Worm (Caenorhabditis elegans) whole organism, L3 larva: Measurements from ENCODE around the gene srw-54.

Experiments
- R02D3.7 ChIP-seq: fragments of 150-350 bp; optimal IDR thresholded peaks from 2 replicates; lab custom pipeline; 2014; ENCODE audit warnings: missing biosample characterization, missing genetic modification characterization
- ZK546.5 ChIP-seq: sonication (generic microtip); optimal IDR thresholded peaks from 2 replicates; lab custom pipeline; 2017; ENCODE audit warnings: missing biosample characterization, missing genetic modification characterization
- aly-2 ChIP-seq: fragments of 150-350 bp; optimal IDR thresholded peaks from 2 replicates; lab custom pipeline; 2014; ENCODE audit warnings: missing biosample characterization, missing genetic modification characterization
- ama-1 ChIP-seq: fragments of 150-350 bp; optimal IDR thresholded peaks from 2 replicates; lab custom pipeline; 2018
- ceh-28 ChIP-seq: fragments of 150-350 bp; optimal IDR thresholded peaks from 2 replicates; lab custom pipeline; 2014; ENCODE audit warnings: missing biosample characterization, missing genetic modification reagents, missing genetic modification characterization
- ceh-82 ChIP-seq: fragments of 150-350 bp; optimal IDR thresholded peaks from 2 replicates; lab custom pipeline; 2014; ENCODE audit warnings: missing biosample characterization, missing genetic modification characterization
- ceh-9 ChIP-seq: sonication (generic microtip); optimal IDR thresholded peaks from 2 replicates; lab custom pipeline; 2018; ENCODE audit warnings: missing biosample characterization, missing genetic modification characterization
- daf-12 ChIP-seq: fragments of 150-350 bp; optimal IDR thresholded peaks from 2 replicates; lab custom pipeline; 2014; ENCODE audit warnings: missing biosample characterization, missing genetic modification reagents, missing genetic modification characterization
- egl-27 ChIP-seq: sonication (generic microtip); optimal IDR thresholded peaks from 4 replicates; lab custom pipeline; 2017; ENCODE audit warnings: missing biosample characterization, missing genetic modification reagents, missing genetic modification characterization
- egl-5 ChIP-seq: fragments of 150-350 bp; optimal IDR thresholded peaks from 2 replicates; lab custom pipeline; 2017; ENCODE audit warnings: missing biosample characterization, missing genetic modification reagents, missing genetic modification characterization, inconsistent platforms
- elt-2 ChIP-seq: sonication (generic microtip); optimal IDR thresholded peaks from 2 replicates; lab custom pipeline; 2016; ENCODE audit warnings: missing genetic modification reagents, mild to moderate bottlenecking, missing genetic modification characterization, missing compliant biosample characterization
- elt-3 ChIP-seq, 3 experiments: fragments of 150-350 bp in 1 of 3; sonication (generic microtip) in 2 of 3; optimal IDR thresholded peaks; 2 replicates in 2 of 3; 4 replicates in 1 of 3; lab custom pipeline; 2014 to 2017; ENCODE audit warnings: missing biosample characterization in 3 of 3, missing genetic modification characterization in 3 of 3
- eor-1 ChIP-seq, 2 experiments: fragments of 150-350 bp; optimal IDR thresholded peaks; 2 replicates each; lab custom pipeline; 2014 to 2018; ENCODE audit warnings: missing biosample characterization in 2 of 2, missing genetic modification characterization in 2 of 2
- fkh-10 ChIP-seq: sonication (generic microtip); optimal IDR thresholded peaks from 2 replicates; lab custom pipeline; 2017; ENCODE audit warnings: missing biosample characterization, missing genetic modification reagents, missing genetic modification characterization
- fkh-2 ChIP-seq: fragments of 150-350 bp; optimal IDR thresholded peaks from 2 replicates; lab custom pipeline; 2014; ENCODE audit warnings: missing biosample characterization, missing genetic modification reagents, missing genetic modification characterization
- fos-1 ChIP-seq: fragments of 150-350 bp; optimal IDR thresholded peaks from 2 replicates; lab custom pipeline; 2014; ENCODE audit warnings: missing biosample characterization, missing genetic modification characterization
- hmg-11 ChIP-seq: sonication (generic microtip); optimal IDR thresholded peaks from 2 replicates; lab custom pipeline; 2016; ENCODE audit warnings: missing genetic modification characterization, missing compliant biosample characterization
- jun-1 ChIP-seq: fragments of 150-350 bp; optimal IDR thresholded peaks from 2 replicates; lab custom pipeline; 2014; ENCODE audit warnings: missing biosample characterization, missing genetic modification reagents, missing genetic modification characterization
- lin-15B ChIP-seq: fragments of 150-350 bp; optimal IDR thresholded peaks from 2 replicates; lab custom pipeline; 2014; ENCODE audit warnings: missing biosample characterization, missing genetic modification characterization
- lin-39 ChIP-seq: fragments of 150-350 bp; optimal IDR thresholded peaks from 2 replicates; lab custom pipeline; 2018; ENCODE audit warnings: missing biosample characterization, missing genetic modification reagents, missing genetic modification characterization
- mml-1 ChIP-seq: fragments of 150-350 bp; sonication (generic microtip); optimal IDR thresholded peaks from 3 replicates; lab custom pipeline; 2014; ENCODE audit warnings: missing biosample characterization, missing genetic modification characterization
- nfya-1 ChIP-seq: sonication (generic microtip); optimal IDR thresholded peaks from 2 replicates; lab custom pipeline; 2017; ENCODE audit warnings: missing genetic modification characterization, mild to moderate bottlenecking, missing compliant biosample characterization, antibody characterized with exemption, moderate library complexity; ENCODE audit not compliant: insufficient read depth
- nhr-11 ChIP-seq: fragments of 150-350 bp; optimal IDR thresholded peaks from 2 replicates; lab custom pipeline; 2014; ENCODE audit warnings: missing biosample characterization, missing genetic modification characterization
- nhr-12 ChIP-seq: fragments of 150-350 bp; optimal IDR thresholded peaks from 2 replicates; lab custom pipeline; 2014; ENCODE audit warnings: missing biosample characterization, missing genetic modification characterization
- nhr-23 ChIP-seq: fragments of 150-350 bp; optimal IDR thresholded peaks from 2 replicates; lab custom pipeline; 2014; ENCODE audit warnings: missing biosample characterization, missing genetic modification reagents, missing genetic modification characterization
- nhr-237 ChIP-seq: fragments of 150-350 bp; optimal IDR thresholded peaks from 2 replicates; lab custom pipeline; 2014; ENCODE audit warnings: missing biosample characterization, missing genetic modification characterization
- nhr-25 ChIP-seq: sonication (generic microtip); optimal IDR thresholded peaks from 2 replicates; lab custom pipeline; 2017; ENCODE audit warnings: missing biosample characterization, missing genetic modification characterization
- nhr-28 ChIP-seq: fragments of 150-350 bp; optimal IDR thresholded peaks from 2 replicates; lab custom pipeline; 2014; ENCODE audit warnings: missing biosample characterization, missing genetic modification characterization
- nhr-43 ChIP-seq: sonication (generic microtip); optimal IDR thresholded peaks from 2 replicates; lab custom pipeline; 2016; ENCODE audit warnings: mild to moderate bottlenecking, missing genetic modification characterization, missing compliant biosample characterization; ENCODE audit not compliant: poor library complexity, severe bottlenecking
- nhr-67 ChIP-seq: fragments of 150-350 bp; optimal IDR thresholded peaks from 2 replicates; lab custom pipeline; 2014; ENCODE audit warnings: missing biosample characterization, missing genetic modification characterization
- nhr-76 ChIP-seq: fragments of 150-350 bp; sonication (generic microtip); optimal IDR thresholded peaks from 5 replicates; lab custom pipeline; 2014; ENCODE audit warnings: missing biosample characterization, missing genetic modification characterization
- pha-4 ChIP-seq: fragments of 150-350 bp; optimal IDR thresholded peaks from 2 replicates; lab custom pipeline; 2014; ENCODE audit warnings: missing biosample characterization, missing genetic modification reagents, missing genetic modification characterization
- pqm-1 ChIP-seq: fragments of 150-350 bp; optimal IDR thresholded peaks from 2 replicates; lab custom pipeline; 2017; ENCODE audit warnings: missing biosample characterization, missing genetic modification characterization, inconsistent platforms
- sea-2 ChIP-seq: fragments of 150-350 bp; sonication (generic microtip); optimal IDR thresholded peaks from 4 replicates; lab custom pipeline; 2014; ENCODE audit warnings: missing biosample characterization, missing genetic modification reagents, missing genetic modification characterization
- skn-1 ChIP-seq: fragments of 150-350 bp; optimal IDR thresholded peaks from 2 replicates; lab custom pipeline; 2014; ENCODE audit warnings: missing biosample characterization, missing genetic modification characterization
- snpc-4 ChIP-seq: fragments of 150-350 bp; optimal IDR thresholded peaks from 2 replicates; lab custom pipeline; 2014; ENCODE audit warnings: missing biosample characterization, missing genetic modification characterization
- tbx-2 ChIP-seq: sonication (generic microtip); optimal IDR thresholded peaks from 2 replicates; lab custom pipeline; 2016; ENCODE audit warnings: mild to moderate bottlenecking, missing genetic modification characterization, missing compliant biosample characterization
- zag-1 ChIP-seq: fragments of 150-350 bp; optimal IDR thresholded peaks from 2 replicates; lab custom pipeline; 2014; ENCODE audit warnings: missing biosample characterization, missing genetic modification characterization
- ztf-11 ChIP-seq: fragments of 150-350 bp; optimal IDR thresholded peaks from 2 replicates; lab custom pipeline; 2014; ENCODE audit warnings: missing biosample characterization, missing genetic modification characterization
- ztf-4 ChIP-seq: fragments of 150-350 bp; optimal IDR thresholded peaks from 2 replicates; lab custom pipeline; 2014; ENCODE audit warnings: missing biosample characterization, missing genetic modification characterization

The srw-54 gene

DNA sequence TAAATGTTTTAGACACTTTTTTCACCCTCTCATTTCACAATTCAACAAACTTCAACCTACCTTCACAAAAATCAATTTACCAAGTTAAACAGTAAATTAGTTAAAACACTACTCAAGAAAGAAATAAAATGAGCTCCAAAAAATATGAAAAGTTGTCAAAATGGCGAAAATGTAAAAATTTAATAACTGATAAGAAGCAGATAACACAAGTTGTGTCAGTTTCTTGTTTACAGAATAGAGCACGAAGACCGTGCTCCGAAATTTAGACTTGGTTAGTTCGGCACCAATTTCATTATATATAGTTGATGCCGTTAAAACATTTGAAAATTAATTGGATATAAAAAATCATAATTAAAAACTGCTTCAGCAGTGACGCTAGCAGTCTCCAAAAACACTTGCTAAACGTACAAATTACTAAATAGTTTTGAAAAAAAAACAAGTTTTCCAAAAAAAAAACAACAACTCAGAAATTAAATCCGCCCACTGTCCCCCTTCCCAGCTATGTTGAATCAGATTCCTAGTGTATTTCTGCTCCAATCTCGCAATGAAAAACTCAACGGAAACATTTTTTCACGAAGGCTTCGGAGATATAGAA is at the start of gene srw-54:
srw-54 (plus strand) TSS at position 545 of the 595 bp plus-strand sequence.
- TF ChIP-seq tbx-2 (tag; lab: Kevin White, UChicago) = no peak
- TF ChIP-seq ZK546.5 = no peak
- TF ChIP-seq nhr-11 (tag; lab: Kevin White, UChicago) = no peak
- TF ChIP-seq fos-1 (tag; lab: Kevin White, UChicago) = no peak
- no peak for TF ChIP-seq snpc-4 (tag; lab: Kevin White, UChicago)
- no peak for TF ChIP-seq nhr-25
- no peak for TF ChIP-seq nhr-23 (tag; lab: Kevin White, UChicago)
- TF ChIP-seq pqm-1 (tag; lab: Kevin White, UChicago) = peak; percentile 33
- TF ChIP-seq nhr-43 = no peak
- no peak for TF ChIP-seq fkh-2 (tag; lab: Kevin White, UChicago)
- no peak for TF ChIP-seq fkh-10 (GFP tag; lab: Kevin White, UChicago)
- no peak for TF ChIP-seq nfya-1 (tag; lab: Kevin White, UChicago)
- no peak for TF ChIP-seq nhr-67
- no peak for TF ChIP-seq daf-12 (tag; lab: Kevin White, UChicago)
- peak; percentile 66 for TF ChIP-seq pha-4 (tag; lab: Kevin White, UChicago)
- no peak for TF ChIP-seq mml-1 (tag; lab: Kevin White, UChicago)
- no peak for TF ChIP-seq nhr-28 (tag; lab: Kevin White, UChicago)
- TF ChIP-seq lin-39 = no peak
- peak; percentile 76 for TF ChIP-seq elt-2 (tag; lab: Kevin White, UChicago)
- TF ChIP-seq nhr-237 (tag; lab: Kevin White, UChicago) = no peak

ce11 chrV:16565639-16566038 is 45.5 kb upstream of the srw-54 start, which contains the start of gene sru-45:
Gene sru-45, plus strand, starts transcription at chrV:16565939.
- TF ChIP-seq nhr-25 (no peak), jun-1 (no peak), aly-2 (tag; lab: Kevin White, UChicago) (no peak), nhr-67 (no peak), nfya-1 (tag; lab: Kevin White, UChicago) (no peak), nhr-237 (tag; lab: Kevin White, UChicago) (no peak), eor-1 (tag; optimal IDR thresholded peaks at IDR 0.05; lab: Kevin White, UChicago) (no peak), ztf-11 (tag; lab: Kevin White, UChicago) (no peak)

- TF ChIP-seq hmg-11 (no peak), ceh-82 (tag; lab: Kevin White, UChicago) (no peak), pha-4 (tag; lab: Kevin White, UChicago) (no peak), egl-5 (tag; lab: Kevin White, UChicago) (no peak), pqm-1 (tag; lab: Kevin White, UChicago) (no peak), nhr-76 (no peak), daf-12 (tag; lab: Kevin White, UChicago) (no peak), zag-1 (tag; lab: Kevin White, UChicago) (no peak), nhr-11 (tag; lab: Kevin White, UChicago) (no peak), lin-15B (tag; lab: Kevin White, UChicago) (no peak), ama-1 (no peak), aly-2 (tag; lab: Kevin White, UChicago) (no peak), tbx-2 (tag; lab: Kevin White, UChicago) (no peak)
Measured at ce11 chrV:16568056-16568455, 43.1 kb upstream of the srw-54 start.

DNA sequence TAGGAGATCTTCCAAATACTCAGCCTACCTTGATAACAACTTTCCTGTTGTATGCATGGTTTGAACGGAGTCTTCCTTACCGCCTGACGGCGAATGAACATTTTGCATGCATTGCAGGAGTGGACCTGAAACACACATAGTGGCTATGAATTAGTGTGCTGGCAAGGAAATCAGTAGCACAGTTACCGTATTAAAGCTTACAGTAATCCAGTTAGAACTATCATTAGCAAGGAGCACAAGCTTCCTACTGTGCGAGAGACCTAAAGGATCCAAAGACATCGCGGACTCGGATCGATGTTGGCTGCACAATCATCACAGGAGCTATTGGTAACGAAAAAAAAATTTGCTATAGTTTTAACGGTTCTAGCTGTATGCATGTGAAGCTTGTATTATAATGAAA is 40.4 kb upstream of the srw-54 start, which contains the start of gene nhr-233:
nhr-233 (minus strand) TSS at position 101 of the 400 bp plus-strand sequence.
- TF ChIP-seq jun-1 = no peak
- TF ChIP-seq snpc-4 (tag; lab: Kevin White, UChicago) = no peak
- TF ChIP-seq R02D3.7 (tag; lab: Kevin White, UChicago) = no peak
- TF ChIP-seq fkh-10 (GFP tag; lab: Kevin White, UChicago) = no peak
- no peak for TF ChIP-seq ceh-82 (tag; lab: Kevin White, UChicago)
- no peak for TF ChIP-seq lin-39
- no peak for TF ChIP-seq egl-27 (tag; lab: Kevin White, UChicago)
- TF ChIP-seq nhr-25 = no peak
- TF ChIP-seq ztf-4 = no peak
- no peak for TF ChIP-seq skn-1 (tag; lab: Kevin White, UChicago)
- TF ChIP-seq nhr-76 = no peak
- no peak for TF ChIP-seq ceh-28 (tag; lab: Kevin White, UChicago)
- TF ChIP-seq zag-1 (tag; lab: Kevin White, UChicago) = no peak
- TF ChIP-seq nhr-23 (tag; lab: Kevin White, UChicago) = no peak
- no peak for TF ChIP-seq nhr-67
- TF ChIP-seq sea-2 (GFP tag; lab: Kevin White, UChicago) = no peak
- no peak for TF ChIP-seq ceh-9
- TF ChIP-seq elt-3 (tag; optimal IDR thresholded peaks at IDR 0.05; lab: Kevin White, UChicago) = no peak
- TF ChIP-seq nhr-12 (tag; lab: Kevin White, UChicago) = no peak
- TF ChIP-seq nhr-28 (tag; lab: Kevin White, UChicago) = no peak
- TF ChIP-seq, all 47 proteins: peak for 0
